Fruit fly (Drosophila melanogaster) whole organism, embryonic: ENCODE measurements around the gene CG7379.

Source experiments
- Adf1 ChIP-seq: fragments of 200-800 bp; sonication (Bioruptor generic); IDR thresholded peaks from 2 replicates; pipeline ENCODE4 v1.3.6; 2022; ENCODE audit warnings: missing biosample characterization, missing genetic modification characterization
- CG10274 ChIP-seq: fragments of 200-800 bp; sonication (Bioruptor generic); optimal IDR thresholded peaks from 3 replicates; lab custom pipeline; 2017; ENCODE audit warnings: missing biosample characterization, mild to moderate bottlenecking, missing genetic modification characterization
- CG11398 ChIP-seq: fragments of 200-800 bp; sonication (Bioruptor generic); optimal IDR thresholded peaks from 2 replicates; lab custom pipeline; 2016; ENCODE audit warnings: missing biosample characterization, missing genetic modification characterization
- CG11504 ChIP-seq: fragments of 200-800 bp; sonication (Bioruptor generic); optimal IDR thresholded peaks from 3 replicates; lab custom pipeline; 2019; ENCODE audit warnings: missing biosample characterization, mild to moderate bottlenecking, missing genetic modification characterization, moderate library complexity
- CG12942 ChIP-seq: fragments of 200-800 bp; sonication (Bioruptor generic); optimal IDR thresholded peaks from 3 replicates; lab custom pipeline; 2016; ENCODE audit warnings: missing biosample characterization, missing genetic modification characterization
- CG15011 ChIP-seq: fragments of 200-800 bp; sonication (Bioruptor generic); optimal IDR thresholded peaks from 3 replicates; lab custom pipeline; 2018; ENCODE audit warnings: missing biosample characterization, mild to moderate bottlenecking, missing genetic modification characterization
- CG17328 ChIP-seq: fragments of 200-800 bp; sonication (Bioruptor generic); IDR thresholded peaks from 2 replicates; pipeline ENCODE4 v1.3.6; 2022; ENCODE audit warnings: missing biosample characterization, missing genetic modification characterization
- CG17802 ChIP-seq: fragments of 200-800 bp; sonication (Bioruptor generic); optimal IDR thresholded peaks from 2 replicates; lab custom pipeline; 2018; ENCODE audit warnings: missing biosample characterization, mild to moderate bottlenecking, missing genetic modification characterization, moderate library complexity
- CG18619 ChIP-seq: fragments of 200-800 bp; sonication (Bioruptor generic); optimal IDR thresholded peaks from 3 replicates; lab custom pipeline; 2017; ENCODE audit warnings: missing biosample characterization, mild to moderate bottlenecking, missing genetic modification characterization
- CG2116 ChIP-seq: fragments of 200-800 bp; sonication (Bioruptor generic); optimal IDR thresholded peaks from 3 replicates; lab custom pipeline; 2018; ENCODE audit warnings: missing biosample characterization, mild to moderate bottlenecking, missing genetic modification characterization
- CG2129 ChIP-seq: fragments of 200-800 bp; sonication (Bioruptor generic); IDR thresholded peaks from 2 replicates; pipeline ENCODE4 v1.3.6; 2022; ENCODE audit warnings: missing biosample characterization, missing genetic modification characterization; ENCODE audit not compliant: partially characterized antibody
- CG31365 ChIP-seq: fragments of 200-800 bp; sonication (Bioruptor generic); optimal IDR thresholded peaks from 2 replicates; lab custom pipeline; 2018; ENCODE audit warnings: missing biosample characterization, mild to moderate bottlenecking, missing genetic modification characterization
- CG34224 ChIP-seq: fragments of 200-800 bp; sonication (Bioruptor generic); IDR thresholded peaks from 3 replicates; pipeline ENCODE4 v1.3.6; 2022; ENCODE audit warnings: missing biosample characterization, missing genetic modification characterization; ENCODE audit not compliant: partially characterized antibody
- CG6791 ChIP-seq: fragments of 200-800 bp; sonication (Bioruptor generic); IDR thresholded peaks from 3 replicates; pipeline ENCODE4 v1.3.6; 2022; ENCODE audit warnings: missing biosample characterization, missing genetic modification characterization; ENCODE audit not compliant: partially characterized antibody
- CG7556 ChIP-seq: fragments of 200-800 bp; sonication (Bioruptor generic); optimal IDR thresholded peaks from 2 replicates; lab custom pipeline; 2017; ENCODE audit warnings: missing biosample characterization, mild to moderate bottlenecking, missing genetic modification characterization
- Dad ChIP-seq: fragments of 200-800 bp; sonication (Bioruptor generic); optimal IDR thresholded peaks from 3 replicates; lab custom pipeline; 2016; ENCODE audit warnings: missing biosample characterization, missing genetic modification characterization
- Dp ChIP-seq: fragments of 200-800 bp; sonication (Bioruptor generic); optimal IDR thresholded peaks from 2 replicates; lab custom pipeline; 2018; ENCODE audit warnings: missing biosample characterization, mild to moderate bottlenecking, missing genetic modification characterization, moderate library complexity
- Drgx ChIP-seq: fragments of 200-800 bp; sonication (Bioruptor generic); IDR thresholded peaks from 2 replicates; pipeline ENCODE4 v1.3.6; 2022; ENCODE audit warnings: missing biosample characterization, missing genetic modification characterization
- Fer1 ChIP-seq: fragments of 200-800 bp; sonication (Bioruptor generic); optimal IDR thresholded peaks from 2 replicates; lab custom pipeline; 2017; ENCODE audit warnings: missing biosample characterization, mild to moderate bottlenecking, missing genetic modification characterization
- H15 ChIP-seq: fragments of 200-800 bp; sonication (Bioruptor generic); IDR thresholded peaks from 3 replicates; pipeline ENCODE4 v1.3.6; 2022; ENCODE audit warnings: missing biosample characterization, missing genetic modification characterization
- HLH3B ChIP-seq: fragments of 200-800 bp; sonication (Bioruptor generic); IDR thresholded peaks from 2 replicates; pipeline ENCODE4 v1.3.6; 2022; ENCODE audit warnings: missing biosample characterization, missing genetic modification characterization
- Hr51 ChIP-seq, 2 experiments: fragments of 200-800 bp; sonication (Bioruptor generic); optimal IDR thresholded peaks; 2 replicates in 1 of 2; 3 replicates in 1 of 2; lab custom pipeline; 2016 to 2018; ENCODE audit warnings: missing biosample characterization in 2 of 2, missing genetic modification characterization in 2 of 2, mild to moderate bottlenecking in 1 of 2, moderate library complexity in 1 of 2
- Lpt ChIP-seq: fragments of >200 bp; optimal IDR thresholded peaks from 2 replicates; lab custom pipeline; 2018; ENCODE audit warnings: missing biosample characterization, missing genetic modification characterization
- MESR4 ChIP-seq: fragments of 200-800 bp; sonication (Bioruptor generic); optimal IDR thresholded peaks from 2 replicates; lab custom pipeline; 2018; ENCODE audit warnings: missing biosample characterization, mild to moderate bottlenecking, missing genetic modification characterization, moderate library complexity
- Meics ChIP-seq: fragments of 200-800 bp; sonication (Bioruptor generic); optimal IDR thresholded peaks from 2 replicates; lab custom pipeline; 2017; ENCODE audit warnings: missing biosample characterization, mild to moderate bottlenecking, missing genetic modification characterization
- Nf-YA ChIP-seq: fragments of 200-800 bp; sonication (Bioruptor generic); IDR thresholded peaks from 2 replicates; pipeline ENCODE4 v1.3.6; 2022; ENCODE audit warnings: missing biosample characterization, missing genetic modification characterization
- Poxn ChIP-seq: fragments of 200-800 bp; sonication (Bioruptor generic); IDR thresholded peaks from 2 replicates; pipeline ENCODE4 v1.3.6; 2022; ENCODE audit warnings: missing biosample characterization, missing genetic modification characterization
- Six4 ChIP-seq: fragments of 200-800 bp; sonication (Bioruptor generic); optimal IDR thresholded peaks from 2 replicates; lab custom pipeline; 2016; ENCODE audit warnings: missing biosample characterization, missing genetic modification characterization
- Taf1 ChIP-seq: fragments of 200-800 bp; sonication (Bioruptor generic); IDR thresholded peaks from 2 replicates; pipeline ENCODE4 v1.3.6; 2022; ENCODE audit warnings: missing biosample characterization, missing genetic modification characterization
- Xrp1 ChIP-seq: fragments of 200-800 bp; sonication (Bioruptor generic); IDR thresholded peaks from 2 replicates; pipeline ENCODE4 v1.3.6; 2022; ENCODE audit warnings: missing biosample characterization, missing genetic modification characterization
- ash1 ChIP-seq: fragments of 200-800 bp; sonication (Bioruptor generic); optimal IDR thresholded peaks from 2 replicates; lab custom pipeline; 2018; ENCODE audit warnings: missing biosample characterization, mild to moderate bottlenecking, missing genetic modification characterization
- bigmax ChIP-seq: fragments of 200-800 bp; sonication (Bioruptor generic); optimal IDR thresholded peaks from 2 replicates; lab custom pipeline; 2018; ENCODE audit warnings: missing biosample characterization, mild to moderate bottlenecking, missing genetic modification characterization
- corto ChIP-seq: fragments of 200-800 bp; sonication (Bioruptor generic); optimal IDR thresholded peaks from 2 replicates; lab custom pipeline; 2016; ENCODE audit warnings: missing biosample characterization, mild to moderate bottlenecking, missing genetic modification characterization, moderate library complexity
- croc ChIP-seq: fragments of 200-800 bp; sonication (Bioruptor generic); conservative IDR thresholded peaks from 3 replicates; pipeline ENCODE4 v1.3.6; 2022; ENCODE audit warnings: missing biosample characterization, missing genetic modification characterization
- dan ChIP-seq: fragments of 200-800 bp; sonication (Bioruptor generic); IDR thresholded peaks from 2 replicates; pipeline ENCODE4 v1.3.6; 2022; ENCODE audit warnings: missing biosample characterization, missing genetic modification characterization
- dati ChIP-seq: fragments of 200-800 bp; sonication (Bioruptor generic); IDR thresholded peaks from 2 replicates; pipeline ENCODE4 v1.3.6; 2022; ENCODE audit warnings: missing biosample characterization, missing genetic modification characterization
- dimm ChIP-seq: fragments of 200-800 bp; sonication (Bioruptor generic); IDR thresholded peaks from 2 replicates; pipeline ENCODE4 v1.3.6; 2022; ENCODE audit warnings: missing biosample characterization, missing genetic modification characterization
- eyg ChIP-seq: fragments of 200-800 bp; sonication (Bioruptor generic); optimal IDR thresholded peaks from 3 replicates; lab custom pipeline; 2016; ENCODE audit warnings: missing biosample characterization, missing genetic modification characterization
- gem ChIP-seq: fragments of 200-800 bp; sonication (Bioruptor generic); optimal IDR thresholded peaks from 2 replicates; lab custom pipeline; 2019; ENCODE audit warnings: missing biosample characterization, mild to moderate bottlenecking, missing genetic modification characterization, moderate library complexity
- gsb ChIP-seq: fragments of 200-800 bp; sonication (Bioruptor generic); IDR thresholded peaks from 2 replicates; pipeline ENCODE4 v1.3.6; 2022; ENCODE audit warnings: missing biosample characterization, missing genetic modification characterization
- gt ChIP-seq: fragments of 200-800 bp; sonication (Bioruptor generic); IDR thresholded peaks from 2 replicates; pipeline ENCODE4 v1.3.6; 2022; ENCODE audit warnings: missing biosample characterization, missing genetic modification characterization
- lmd ChIP-seq: fragments of 200-800 bp; sonication (Bioruptor generic); IDR thresholded peaks from 2 replicates; pipeline ENCODE4 v1.3.6; 2022; ENCODE audit warnings: missing biosample characterization, missing genetic modification characterization
- nau ChIP-seq: fragments of 200-800 bp; sonication (Bioruptor generic); optimal IDR thresholded peaks from 3 replicates; lab custom pipeline; 2017; ENCODE audit warnings: missing biosample characterization, mild to moderate bottlenecking, missing genetic modification characterization, missing genetic modification reagents
- nmo ChIP-seq: fragments of 200-800 bp; sonication (Bioruptor generic); optimal IDR thresholded peaks from 2 replicates; lab custom pipeline; 2018; ENCODE audit warnings: missing biosample characterization, mild to moderate bottlenecking, missing genetic modification characterization, moderate library complexity
- onecut ChIP-seq: fragments of 200-800 bp; sonication (Bioruptor generic); IDR thresholded peaks from 2 replicates; pipeline ENCODE4 v1.3.6; 2022; ENCODE audit warnings: missing biosample characterization, missing genetic modification characterization
- pan ChIP-seq, 4 experiments: fragments of >200 bp in 3 of 4; fragments of 200-800 bp in 1 of 4; sonication (Bioruptor generic) in 1 of 4; optimal IDR thresholded peaks in 3 of 4; IDR thresholded peaks in 1 of 4; 2 replicates each; pipeline versions ENCODE4 v1.3.6 to Lab custom; 2017 to 2022; ENCODE audit warnings: missing biosample characterization in 2 of 4, missing genetic modification characterization in 2 of 4, mixed read lengths in 1 of 4
- prd ChIP-seq, 3 experiments: fragments of >200 bp in 2 of 3; fragments of 200-800 bp in 1 of 3; sonication (Bioruptor generic) in 1 of 3; optimal IDR thresholded peaks in 2 of 3; IDR thresholded peaks in 1 of 3; 2 replicates in 2 of 3; 3 replicates in 1 of 3; pipeline versions ENCODE4 v1.3.6 to Lab custom; 2017 to 2022; ENCODE audit warnings: missing biosample characterization in 1 of 3, missing genetic modification characterization in 1 of 3
- salm ChIP-seq: fragments of 200-800 bp; sonication (Bioruptor generic); optimal IDR thresholded peaks from 2 replicates; lab custom pipeline; 2018; ENCODE audit warnings: missing biosample characterization, mild to moderate bottlenecking, missing genetic modification characterization
- schlank ChIP-seq: fragments of 200-800 bp; sonication (Bioruptor generic); optimal IDR thresholded peaks from 2 replicates; lab custom pipeline; 2018; ENCODE audit warnings: missing biosample characterization, mild to moderate bottlenecking, missing genetic modification characterization
- scrt ChIP-seq: fragments of 200-800 bp; sonication (Bioruptor generic); optimal IDR thresholded peaks from 2 replicates; lab custom pipeline; 2018; ENCODE audit warnings: missing biosample characterization, mild to moderate bottlenecking, missing genetic modification characterization, moderate library complexity
- trh ChIP-seq: fragments of 200-800 bp; sonication (Bioruptor generic); optimal IDR thresholded peaks from 2 replicates; lab custom pipeline; 2016; ENCODE audit warnings: missing biosample characterization, missing genetic modification characterization
- yki ChIP-seq: fragments of >200 bp; optimal IDR thresholded peaks from 3 replicates; lab custom pipeline; 2018

CG7379 gene

dm6 chr3R:17783144-17783543 is 15.0 kb downstream of the CG7379 start (continued):
- no peak for TF ChIP-seq Poxn
- TF ChIP-seq corto (GFP tag; lab: Kevin White, UChicago), result no peak
- no peak for TF ChIP-seq lmd
- TF ChIP-seq Adf1 (GFP tag; lab: Robert Waterston, UW), result peak; percentile 70
- no peak for TF ChIP-seq Meics (GFP tag; lab: Kevin White, UChicago)
- TF ChIP-seq Dad (GFP tag; lab: Kevin White, UChicago), result no peak
- TF ChIP-seq onecut, result no peak
- TF ChIP-seq gsb (GFP tag; lab: Robert Waterston, UW), result no peak
- peak; percentile 27 for TF ChIP-seq nau (GFP tag; lab: Kevin White, UChicago)
- TF ChIP-seq dimm, result no peak
- no peak for TF ChIP-seq eyg (GFP tag; lab: Kevin White, UChicago)
- TF ChIP-seq CG6791, result no peak
- TF ChIP-seq Lpt (GFP tag; lab: Kevin White, UChicago), result no peak
- TF ChIP-seq gem (tag; lab: Kevin White, UChicago), result no peak
- TF ChIP-seq CG11398, result no peak
- no peak for TF ChIP-seq Dp (GFP tag; lab: Kevin White, UChicago)
- no peak for TF ChIP-seq yki (lab: Kevin White, UChicago)
- TF ChIP-seq CG17802 (tag; lab: Kevin White, UChicago), result no peak
- no peak for TF ChIP-seq gt (GFP tag; lab: Robert Waterston, UW)
- TF ChIP-seq pan (optimal IDR thresholded peaks at IDR 0.05; lab: Kevin White, UChicago), result no peak
- TF ChIP-seq pan (GFP tag; optimal IDR thresholded peaks at IDR 0.05 in 1 of 2, IDR thresholded peaks at IDR 0.05 in 1 of 2), result peak in 1 of 2 experiments; percentile 7
- TF ChIP-seq Xrp1 (GFP tag; lab: Robert Waterston, UW), result no peak
- TF ChIP-seq Taf1, result no peak
- peak; percentile 40 for TF ChIP-seq CG11504
- no peak for TF ChIP-seq prd (optimal IDR thresholded peaks at IDR 0.05; lab: Kevin White, UChicago)
- TF ChIP-seq prd (GFP tag; IDR thresholded peaks at IDR 0.05; lab: Robert Waterston, UW), result no peak
- TF ChIP-seq CG10274 (GFP tag; lab: Kevin White, UChicago), result no peak
- no peak for TF ChIP-seq MESR4 (GFP tag; lab: Kevin White, UChicago)
- no peak for TF ChIP-seq Hr51 (GFP tag; optimal IDR thresholded peaks at IDR 0.05; lab: Kevin White, UChicago)
- TF ChIP-seq Drgx (GFP tag; lab: Robert Waterston, UW), result peak; percentile 31; the same call in 1 of the 2 replicates
- TF ChIP-seq dati, result no peak
- TF ChIP-seq CG2129, result no peak
- no peak for TF ChIP-seq CG2116 (GFP tag; lab: Kevin White, UChicago)
- TF ChIP-seq scrt (GFP tag; lab: Kevin White, UChicago), result no peak
- TF ChIP-seq Six4 (GFP tag; lab: Kevin White, UChicago), result no peak
- no peak for TF ChIP-seq HLH3B (GFP tag; lab: Robert Waterston, UW)

- TF ChIP-seq CG31365 (peak; percentile 59), CG34224 (GFP tag; lab: Robert Waterston, UW) (no peak), CG17328 (GFP tag; lab: Robert Waterston, UW) (peak; percentile 72), CG12942 (GFP tag; lab: Kevin White, UChicago) (peak; percentile 52), gem (tag; lab: Kevin White, UChicago) (peak; percentile 90), trh (GFP tag; lab: Kevin White, UChicago) (peak; percentile 49), H15 (GFP tag; lab: Robert Waterston, UW) (peak; percentile 85), dan (no peak), ash1 (GFP tag; lab: Kevin White, UChicago) (no peak), CG7556 (peak; percentile 77), nmo (GFP tag; lab: Kevin White, UChicago) (peak; percentile 89), CG15011 (peak; percentile 43), salm (tag; lab: Kevin White, UChicago) (peak; percentile 63), CG18619 (peak; percentile 64), Nf-YA (GFP tag; lab: Robert Waterston, UW) (peak; percentile 60; the same call in 1 of the 2 replicates), Fer1 (GFP tag; lab: Kevin White, UChicago) (peak; percentile 77), bigmax (GFP tag; lab: Kevin White, UChicago) (no peak), croc (GFP tag; lab: Robert Waterston, UW) (peak; percentile 78), schlank (tag; lab: Kevin White, UChicago) (peak; percentile 73)
These were observed 16.7 kb downstream of the CG7379 start for dm6 chr3R:17781371-17781770.
